Worm (Caenorhabditis elegans): ENCODE measurements around the gene F21C10.1.

ce11 chrV:9146849-9147557 is 14.9 kb downstream of the F21C10.1 start, which contains the start of gene spl-2:
- TF ChIP-seq nhr-237 (tag; optimal IDR thresholded peaks at IDR 0.05): no peak
- peak; percentile 72 for TF ChIP-seq elt-1 (tag; optimal IDR thresholded peaks at IDR 0.05; ENCODE audit: borderline replicate concordance, insufficient read depth)
- no peak for TF ChIP-seq nhr-2 (tag; optimal IDR thresholded peaks at IDR 0.05)
- TF ChIP-seq unc-62 (GFP tag; optimal IDR thresholded peaks at IDR 0.05): no peak
- no peak for TF ChIP-seq ztf-11 (tag; optimal IDR thresholded peaks at IDR 0.05)
- TF ChIP-seq elt-3 (tag; optimal IDR thresholded peaks at IDR 0.05): no peak
- TF ChIP-seq mep-1 (tag; optimal IDR thresholded peaks at IDR 0.05): no peak
- no peak for TF ChIP-seq lin-13 (tag; optimal IDR thresholded peaks at IDR 0.05)
